Fruit fly (Drosophila melanogaster) whole organism, wandering third instar larva: ENCODE measurements around the gene CG42249.
"Not testable (repeated sequence)": the region's sequence is repeated elsewhere in the genome, so short reads cannot be mapped to it uniquely, and the experiment has no call there.

Experiments
- Abd-B ChIP-seq: fragments of >200 bp; optimal IDR thresholded peaks from 2 replicates; lab custom pipeline; 2017; ENCODE audit warnings: missing biosample characterization, missing genetic modification characterization
- CG32264 ChIP-seq: fragments of 200-800 bp; sonication (Bioruptor generic); optimal IDR thresholded peaks from 2 replicates; lab custom pipeline; 2016; ENCODE audit warnings: missing biosample characterization, missing genetic modification characterization
- CG9705 ChIP-seq: fragments of 200-800 bp; sonication (Bioruptor generic); optimal IDR thresholded peaks from 2 replicates; lab custom pipeline; 2018; ENCODE audit warnings: missing biosample characterization, mild to moderate bottlenecking, missing genetic modification characterization
- CrebA ChIP-seq: fragments of 200-800 bp; sonication (Bioruptor generic); optimal IDR thresholded peaks from 2 replicates; lab custom pipeline; 2016; ENCODE audit warnings: missing biosample characterization, mild to moderate bottlenecking, missing genetic modification characterization, borderline replicate concordance
- Dfd ChIP-seq: fragments of >200 bp; optimal IDR thresholded peaks from 2 replicates; lab custom pipeline; 2017; ENCODE audit warnings: missing biosample characterization, missing genetic modification characterization
- Dif ChIP-seq: fragments of 200-275, 200-300 bp; sonication (Bioruptor generic); optimal IDR thresholded peaks from 2 replicates; lab custom pipeline; 2018; ENCODE audit warnings: missing biosample characterization, missing genetic modification characterization; ENCODE audit not compliant: partially characterized antibody
- GATAd ChIP-seq: sonication (Bioruptor generic); optimal IDR thresholded peaks from 2 replicates; lab custom pipeline; 2016; ENCODE audit warnings: missing biosample characterization, missing genetic modification characterization
- HLH106 ChIP-seq: fragments of 200-800 bp; optimal IDR thresholded peaks from 3 replicates; lab custom pipeline; 2019; ENCODE audit warnings: missing biosample characterization, mild to moderate bottlenecking, missing genetic modification characterization, moderate library complexity
- Hnf4 ChIP-seq: fragments of 200-800 bp; sonication (Bioruptor generic); optimal IDR thresholded peaks from 2 replicates; lab custom pipeline; 2016; ENCODE audit warnings: missing biosample characterization, mild to moderate bottlenecking, missing genetic modification characterization
- Hr78 ChIP-seq: fragments of >200 bp; optimal IDR thresholded peaks from 2 replicates; lab custom pipeline; 2017; ENCODE audit warnings: missing biosample characterization, missing genetic modification characterization
- Hr83 ChIP-seq: fragments of 200-300 bp; sonication (Bioruptor generic); optimal IDR thresholded peaks from 2 replicates; lab custom pipeline; 2016; ENCODE audit warnings: missing biosample characterization, mild to moderate bottlenecking, missing genetic modification characterization, moderate library complexity; ENCODE audit not compliant: poor library complexity, severe bottlenecking
- Mio ChIP-seq: sonication (Bioruptor generic); optimal IDR thresholded peaks from 2 replicates; lab custom pipeline; 2016; ENCODE audit warnings: missing biosample characterization, missing genetic modification characterization
- Myc ChIP-seq: fragments of >200 bp; optimal IDR thresholded peaks from 2 replicates; lab custom pipeline; 2017
- N ChIP-seq: fragments of >200 bp; optimal IDR thresholded peaks from 2 replicates; lab custom pipeline; 2018; ENCODE audit warnings: missing biosample characterization, missing external identifiers, missing genetic modification characterization
- OdsH ChIP-seq: fragments of 200-800 bp; sonication (Bioruptor generic); optimal IDR thresholded peaks from 2 replicates; lab custom pipeline; 2016; ENCODE audit warnings: missing biosample characterization, mild to moderate bottlenecking, missing genetic modification characterization
- Rel ChIP-seq, 2 experiments: fragments of 200-800 bp; sonication (Bioruptor generic) in 1 of 2; optimal IDR thresholded peaks; 2 replicates in 1 of 2; 3 replicates in 1 of 2; lab custom pipeline; 2016 to 2019; ENCODE audit warnings: mild to moderate bottlenecking in 2 of 2, missing biosample characterization in 2 of 2, missing genetic modification characterization in 2 of 2, moderate library complexity in 1 of 2
- Vsx2 ChIP-seq: fragments of 200-300, 225-300 bp; sonication (Bioruptor generic); optimal IDR thresholded peaks from 2 replicates; lab custom pipeline; 2018; ENCODE audit warnings: missing biosample characterization, missing genetic modification characterization; ENCODE audit not compliant: partially characterized antibody
- brk ChIP-seq: fragments of 200-800 bp; sonication (Bioruptor generic); optimal IDR thresholded peaks from 2 replicates; lab custom pipeline; 2016; ENCODE audit warnings: missing biosample characterization, mild to moderate bottlenecking, missing genetic modification characterization
- dl ChIP-seq, 2 experiments: fragments of 175-275, 200-275 bp in 1 of 2; fragments of 200-275 bp in 1 of 2; sonication (Bioruptor generic); optimal IDR thresholded peaks; lab custom pipeline; 2018; ENCODE audit warnings: mild to moderate bottlenecking in 2 of 2, missing biosample characterization in 2 of 2, missing genetic modification characterization in 2 of 2, moderate library complexity in 2 of 2; ENCODE audit not compliant: partially characterized antibody in 2 of 2, insufficient read depth in 1 of 2
- dsf ChIP-seq: sonication (Bioruptor generic); optimal IDR thresholded peaks from 2 replicates; lab custom pipeline; 2016; ENCODE audit warnings: missing biosample characterization, missing genetic modification characterization, borderline replicate concordance
- ey ChIP-seq: fragments of 200-800 bp; sonication (Bioruptor generic); optimal IDR thresholded peaks from 2 replicates; lab custom pipeline; 2016; ENCODE audit warnings: missing biosample characterization, missing genetic modification characterization
- fru ChIP-seq: fragments of 200-800 bp; sonication (Bioruptor generic); optimal IDR thresholded peaks from 3 replicates; lab custom pipeline; 2016; ENCODE audit warnings: missing biosample characterization, mild to moderate bottlenecking, missing genetic modification characterization
- h ChIP-seq: fragments of 200-800 bp; sonication (Bioruptor generic); optimal IDR thresholded peaks from 3 replicates; lab custom pipeline; 2016; ENCODE audit warnings: missing biosample characterization, mild to moderate bottlenecking, missing genetic modification characterization
- jim ChIP-seq: fragments of 175-275, 200-325 bp; sonication (Bioruptor generic); optimal IDR thresholded peaks from 2 replicates; lab custom pipeline; 2016; ENCODE audit warnings: missing biosample characterization, mild to moderate bottlenecking, missing genetic modification characterization
- lola ChIP-seq: fragments of >200 bp; optimal IDR thresholded peaks from 2 replicates; lab custom pipeline; 2017; ENCODE audit warnings: missing biosample characterization, missing genetic modification characterization
- pan ChIP-seq: fragments of >200 bp; optimal IDR thresholded peaks from 2 replicates; lab custom pipeline; 2017
- psq ChIP-seq: fragments of 200-800 bp; sonication (Bioruptor generic); optimal IDR thresholded peaks from 3 replicates; lab custom pipeline; 2017; ENCODE audit warnings: missing biosample characterization, mild to moderate bottlenecking, missing genetic modification characterization, moderate library complexity
- rgr ChIP-seq: fragments of 200-800 bp; sonication (Bioruptor generic); optimal IDR thresholded peaks from 3 replicates; lab custom pipeline; 2016; ENCODE audit warnings: missing biosample characterization, mild to moderate bottlenecking, missing genetic modification characterization
- sage ChIP-seq: fragments of 200-800 bp; sonication (Bioruptor generic); optimal IDR thresholded peaks from 2 replicates; lab custom pipeline; 2016; ENCODE audit warnings: missing biosample characterization, mild to moderate bottlenecking, missing genetic modification characterization
- sv ChIP-seq: fragments of 200-800 bp; sonication (Bioruptor generic); optimal IDR thresholded peaks from 3 replicates; lab custom pipeline; 2016; ENCODE audit warnings: missing biosample characterization, missing genetic modification characterization
- tai ChIP-seq: sonication (Bioruptor generic); optimal IDR thresholded peaks from 2 replicates; lab custom pipeline; 2016; ENCODE audit warnings: missing biosample characterization, missing genetic modification characterization
- usp ChIP-seq: fragments of >200 bp; optimal IDR thresholded peaks from 2 replicates; lab custom pipeline; 2017; ENCODE audit warnings: missing biosample characterization, missing genetic modification characterization
- woc ChIP-seq: sonication (Bioruptor generic); optimal IDR thresholded peaks from 2 replicates; lab custom pipeline; 2016; ENCODE audit warnings: missing biosample characterization, mild to moderate bottlenecking, missing genetic modification characterization

Gene CG42249

dm6 chrX:11095973-11096372 lies at the start of gene CG42249:
CG42249 (plus strand) TSS chrX:11096273.
- TF ChIP-seq usp, sage, Hr83 (GFP tag; lab: Kevin White, UChicago): not testable (repeated sequence)
- TF ChIP-seq, all 38 proteins: peak for 0; not testable (repeated sequence) for 38

DNA sequence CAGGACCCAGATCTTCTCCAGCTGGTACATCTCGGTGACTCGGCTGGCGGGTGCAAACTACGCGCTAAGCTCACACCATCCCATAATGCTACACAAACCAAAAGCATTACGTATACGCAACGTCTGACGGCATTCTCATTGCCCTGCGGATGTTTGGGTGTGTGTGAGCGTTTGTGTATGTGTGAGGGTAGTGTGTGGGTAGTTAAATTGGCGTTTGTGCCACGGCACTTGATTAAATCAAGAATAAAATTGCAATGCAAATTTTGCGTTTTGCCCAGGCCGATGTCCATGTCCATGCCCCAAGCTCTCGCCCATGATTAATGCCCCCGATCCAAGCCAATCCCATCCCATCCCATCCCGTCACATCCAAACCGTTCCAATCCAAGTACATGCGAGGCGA lies 42.6 kb upstream of the CG42249 start, which contains the start of gene CG1552:
Gene CG1552, minus strand, starts transcription at position 101 of the 400 bp plus-strand sequence.
- no peak for TF ChIP-seq Myc (lab: Kevin White, UChicago)
- TF ChIP-seq Hr78: no peak
- no peak for TF ChIP-seq brk (GFP tag; lab: Kevin White, UChicago)
- no peak for TF ChIP-seq fru (GFP tag; lab: Kevin White, UChicago)
- TF ChIP-seq jim (GFP tag; lab: Kevin White, UChicago): no peak
- no peak for TF ChIP-seq Abd-B (GFP tag; lab: Kevin White, UChicago)
- no peak for TF ChIP-seq psq (GFP tag; lab: Kevin White, UChicago)
- no peak for TF ChIP-seq ey (GFP tag; lab: Kevin White, UChicago)
- no peak for TF ChIP-seq Mio (GFP tag; lab: Kevin White, UChicago)
- TF ChIP-seq dsf (GFP tag; lab: Kevin White, UChicago): no peak
- TF ChIP-seq pan (lab: Kevin White, UChicago): no peak

dm6 chrX:11059519-11059918 lies 36.6 kb upstream of the CG42249 start, which contains the start of gene CG1545:
CG1545 (minus strand) TSS chrX:11059619.
- TF ChIP-seq Hnf4 (GFP tag; lab: Kevin White, UChicago): no peak
- no peak for TF ChIP-seq Mio (GFP tag; lab: Kevin White, UChicago)
- TF ChIP-seq CG9705 (GFP tag; lab: Kevin White, UChicago): no peak
- TF ChIP-seq Myc (lab: Kevin White, UChicago): no peak
- TF ChIP-seq woc (GFP tag; lab: Kevin White, UChicago): no peak
- no peak for TF ChIP-seq Abd-B (GFP tag; lab: Kevin White, UChicago)
- no peak for TF ChIP-seq usp (GFP tag; lab: Kevin White, UChicago)
- TF ChIP-seq CrebA (GFP tag; lab: Kevin White, UChicago): no peak
- no peak for TF ChIP-seq lola (GFP tag; lab: Kevin White, UChicago)
- no peak for TF ChIP-seq HLH106 (tag; lab: Kevin White, UChicago)
- TF ChIP-seq sv (GFP tag; lab: Kevin White, UChicago): no peak
- no peak for TF ChIP-seq dl (GFP tag; optimal IDR thresholded peaks at IDR 0.05; lab: Kevin White, UChicago; ENCODE audit: insufficient read depth in 1 of 2, partially characterized antibody in 2 of 2)

DNA sequence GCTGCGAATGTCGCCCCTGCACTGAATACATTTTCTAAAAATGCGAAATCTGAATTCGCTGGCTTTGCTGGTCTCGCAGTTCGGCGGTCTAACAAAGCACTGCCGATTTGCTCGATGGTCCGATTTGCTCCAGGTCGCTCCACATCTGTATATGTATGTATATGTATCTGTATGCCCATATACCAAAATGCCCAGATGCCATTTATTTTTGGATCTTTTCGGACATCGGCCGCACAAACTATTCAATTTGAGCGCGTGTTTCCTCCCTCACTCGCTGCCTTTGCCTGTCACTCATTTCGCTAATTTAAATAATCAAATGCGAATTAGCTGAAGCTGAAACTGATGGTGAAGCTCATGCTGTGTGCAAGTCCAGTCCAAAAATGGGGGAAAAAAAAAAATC lies 33.0 kb upstream of the CG42249 start, which contains the start of gene CG1537:
Gene CG1537, minus strand, starts transcription at position 101 of the 400 bp plus-strand sequence.
- TF ChIP-seq Abd-B (GFP tag; lab: Kevin White, UChicago) (no peak), Vsx2 (GFP tag; lab: Kevin White, UChicago) (no peak), dsf (GFP tag; lab: Kevin White, UChicago) (no peak), Rel (GFP tag; optimal IDR thresholded peaks at IDR 0.05; lab: Kevin White, UChicago) (no peak), Rel (tag; optimal IDR thresholded peaks at IDR 0.05; lab: Kevin White, UChicago) (no peak), Myc (lab: Kevin White, UChicago) (no peak), OdsH (no peak), N (GFP tag; lab: Kevin White, UChicago) (no peak), Hr83 (GFP tag; lab: Kevin White, UChicago) (no peak), woc (GFP tag; lab: Kevin White, UChicago) (no peak), Hr78 (no peak), fru (GFP tag; lab: Kevin White, UChicago) (no peak), Dif (GFP tag; lab: Kevin White, UChicago) (no peak), Mio (GFP tag; lab: Kevin White, UChicago) (no peak), pan (lab: Kevin White, UChicago) (no peak), h (GFP tag; lab: Kevin White, UChicago) (no peak), psq (GFP tag; lab: Kevin White, UChicago) (no peak), tai (GFP tag; lab: Kevin White, UChicago) (no peak), brk (GFP tag; lab: Kevin White, UChicago) (no peak)

- no peak for TF ChIP-seq CG32264 (GFP tag; lab: Kevin White, UChicago)
- TF ChIP-seq usp (GFP tag; lab: Kevin White, UChicago): no peak
- no peak for TF ChIP-seq woc (GFP tag; lab: Kevin White, UChicago)
- no peak for TF ChIP-seq pan (lab: Kevin White, UChicago)
- no peak for TF ChIP-seq Hnf4 (GFP tag; lab: Kevin White, UChicago)
- TF ChIP-seq dsf (GFP tag; lab: Kevin White, UChicago): no peak
- TF ChIP-seq GATAd: no peak
- TF ChIP-seq Dfd (GFP tag; lab: Kevin White, UChicago): no peak
- TF ChIP-seq tai (GFP tag; lab: Kevin White, UChicago): no peak
- TF ChIP-seq rgr: no peak
- no peak for TF ChIP-seq ey (GFP tag; lab: Kevin White, UChicago)
- no peak for TF ChIP-seq Myc (lab: Kevin White, UChicago)
Measured at dm6 chrX:11066252-11066651, 29.8 kb upstream of the CG42249 start, which contains the start of gene CG15203. CG15203 (plus strand) TSS chrX:11066552.
